Fruit fly (Drosophila melanogaster): ENCODE data around the gene CG17271.

The CG17271 gene

DNA sequence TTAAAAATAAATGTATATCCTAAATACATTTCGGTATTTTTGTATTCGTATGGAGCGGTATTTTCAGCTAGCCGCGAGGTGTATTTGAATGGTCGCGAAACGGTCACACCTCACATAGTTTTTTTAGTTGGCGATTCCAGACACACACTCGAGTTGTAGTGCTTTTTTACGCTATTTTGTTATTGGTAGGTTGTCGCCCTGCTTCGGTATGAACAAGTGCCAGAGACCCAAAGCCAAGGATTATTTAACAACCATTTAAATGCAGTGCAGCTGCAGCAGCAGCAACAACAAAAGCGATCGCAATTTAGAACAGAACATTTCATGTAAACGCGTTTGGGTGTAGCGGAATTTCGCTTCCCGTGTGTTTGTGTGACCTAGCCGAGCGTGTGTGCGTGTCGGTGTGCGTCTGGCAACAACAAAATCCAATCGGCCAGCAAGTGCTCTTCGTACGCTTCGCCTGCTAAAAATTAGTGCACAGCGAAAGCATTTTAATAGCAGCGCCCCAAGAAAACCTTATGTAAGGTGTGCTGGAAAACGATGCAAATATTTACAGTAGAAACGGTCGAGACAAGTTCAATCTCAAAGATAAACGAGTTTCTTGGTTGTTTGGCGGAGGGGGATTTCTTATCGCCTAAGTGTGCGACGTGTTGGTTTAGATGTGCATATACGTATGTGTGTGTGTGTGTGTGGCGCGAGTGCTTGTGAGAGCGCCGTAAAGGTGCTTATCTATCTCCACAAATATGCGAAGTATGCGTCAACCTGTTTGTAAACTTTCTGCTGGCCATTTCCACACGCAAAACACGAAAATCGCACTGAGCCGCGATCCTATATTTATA, 11.3 kb upstream of the CG17271 start, which contains the start of gene Synd (continued):
- TF ChIP-seq YL-1 (GFP tag; optimal IDR thresholded peaks at IDR 0.05) (peak; percentile 44), p53 (GFP tag; optimal IDR thresholded peaks at IDR 0.05) (no peak), en (GFP tag; optimal IDR thresholded peaks at IDR 0.05) (no peak), pros (GFP tag; optimal IDR thresholded peaks at IDR 0.05) (peak; percentile 90), CG11723 (GFP tag; optimal IDR thresholded peaks at IDR 0.05) (no peak), ci (GFP tag; IDR thresholded peaks at IDR 0.05) (0 out of 3 replicates have a peak, but pooled peaks have one; percentile 40), vvl (GFP tag; IDR thresholded peaks at IDR 0.05) (0 out of 2 replicates have a peak, but pooled peaks have one; percentile 6), kni (GFP tag; optimal IDR thresholded peaks at IDR 0.05) (peak; percentile 71), sqz (GFP tag; optimal IDR thresholded peaks at IDR 0.05) (peak; percentile 90), Nf-YC (tag; optimal IDR thresholded peaks at IDR 0.05) (peak; percentile 41), CG11504 (tag; optimal IDR thresholded peaks at IDR 0.05) (peak; percentile 34), CG17802 (tag; optimal IDR thresholded peaks at IDR 0.05) (no peak), bigmax (GFP tag; optimal IDR thresholded peaks at IDR 0.05) (no peak), stc (GFP tag; IDR thresholded peaks at IDR 0.05) (peak; percentile 14; the same call in 1 of the 2 replicates), chinmo (GFP tag; IDR thresholded peaks at IDR 0.05; ENCODE audit: partially characterized antibody) (0 out of 4 replicates have a peak, but pooled peaks have one; percentile 38), Camta (GFP tag; optimal IDR thresholded peaks at IDR 0.05) (no peak), chif (GFP tag; optimal IDR thresholded peaks at IDR 0.05) (no peak), CG31365 (tag; optimal IDR thresholded peaks at IDR 0.05) (no peak), aop (GFP tag; IDR thresholded peaks at IDR 0.05) (no peak), CG15514 (GFP tag; optimal IDR thresholded peaks at IDR 0.05) (peak; percentile 25), CG17568 (GFP tag; optimal IDR thresholded peaks at IDR 0.05) (peak; percentile 43), Hsf (GFP tag; optimal IDR thresholded peaks at IDR 0.05) (no peak), gro (GFP tag; optimal IDR thresholded peaks at IDR 0.05) (peak; percentile 43), Neu2 (GFP tag; optimal IDR thresholded peaks at IDR 0.05; ENCODE audit: borderline replicate concordance) (no peak), BtbVII (GFP tag; optimal IDR thresholded peaks at IDR 0.05) (peak; percentile 69), zfh2 (GFP tag; optimal IDR thresholded peaks at IDR 0.05) (peak; percentile 10), Pdp1 (GFP tag; optimal IDR thresholded peaks at IDR 0.05) (peak in 1 of 2 experiments; percentile 91), CG15479 (GFP tag; optimal IDR thresholded peaks at IDR 0.05) (peak; percentile 26), GATAe (GFP tag; conservative IDR thresholded peaks at IDR 0.05) (0 out of 2 replicates have a peak, but pooled peaks have one; percentile 12), CG13296 (GFP tag; optimal IDR thresholded peaks at IDR 0.05) (peak; percentile 62), repo (GFP tag; optimal IDR thresholded peaks at IDR 0.05) (no peak), insv (GFP tag; optimal IDR thresholded peaks at IDR 0.05) (peak in 1 of 2 experiments; percentile 28), exex (tag; optimal IDR thresholded peaks at IDR 0.05) (peak; percentile 39), CG7556 (GFP tag; optimal IDR thresholded peaks at IDR 0.05) (peak; percentile 20), E2f2 (GFP tag; IDR thresholded peaks at IDR 0.05) (0 out of 2 replicates have a peak, but pooled peaks have one; percentile 9), CG14441 (GFP tag; IDR thresholded peaks at IDR 0.05) (peak; percentile 44; the same call in 1 of the 2 replicates), Meics (GFP tag; optimal IDR thresholded peaks at IDR 0.05) (peak; percentile 49), CG34376 (GFP tag; optimal IDR thresholded peaks at IDR 0.05) (peak; percentile 82), nom (GFP tag; optimal IDR thresholded peaks at IDR 0.05) (peak; percentile 48), Sin3A (optimal IDR thresholded peaks at IDR 0.05) (peak; percentile 23), CG12769 (tag; optimal IDR thresholded peaks at IDR 0.05) (peak; percentile 54), nerfin-1 (tag; optimal IDR thresholded peaks at IDR 0.05) (peak; percentile 99), CG6813 (GFP tag; optimal IDR thresholded peaks at IDR 0.05) (peak; percentile 7)
